Worm (Caenorhabditis elegans) whole organism, young adult: ENCODE results near the gene R05D3.3.
A peak's percentile ranks its signal among the peaks of the same experiment; 100 is the strongest.

Experiments used
- B0261.1 ChIP-seq: sonication (generic microtip); optimal IDR thresholded peaks from 2 replicates; lab custom pipeline; 2016; ENCODE audit warnings: mild to moderate bottlenecking, missing genetic modification characterization, moderate library complexity, missing compliant biosample characterization
- F37B4.10 ChIP-seq: fragments of 200-800 bp; sonication (Bioruptor generic); IDR thresholded peaks from 2 replicates; pipeline ENCODE4 v1.3.6; 2022; ENCODE audit warnings: missing genetic modification characterization, missing compliant biosample characterization
- F49E8.2 ChIP-seq: sonication (generic microtip); optimal IDR thresholded peaks from 3 replicates; lab custom pipeline; 2017; ENCODE audit warnings: missing genetic modification characterization, mild to moderate bottlenecking, missing compliant biosample characterization, antibody characterized with exemption, moderate library complexity; ENCODE audit not compliant: insufficient read depth
- F52B5.7 ChIP-seq: sonication (generic microtip); optimal IDR thresholded peaks from 2 replicates; lab custom pipeline; 2016; ENCODE audit warnings: mild to moderate bottlenecking, missing genetic modification characterization, missing compliant biosample characterization
- K11D2.4 ChIP-seq: fragments of 200-800 bp; sonication (Bioruptor generic); IDR thresholded peaks from 2 replicates; pipeline ENCODE4 v1.3.6; 2022; ENCODE audit warnings: missing genetic modification reagents, missing genetic modification characterization, missing compliant biosample characterization
- K12H6.12 ChIP-seq: fragments of 200-800 bp; sonication (Bioruptor generic); optimal IDR thresholded peaks from 2 replicates; lab custom pipeline; 2018; ENCODE audit warnings: mild to moderate bottlenecking, missing genetic modification characterization, missing compliant biosample characterization
- T07F8.4 ChIP-seq: sonication (generic microtip); optimal IDR thresholded peaks from 2 replicates; lab custom pipeline; 2016; ENCODE audit warnings: mild to moderate bottlenecking, missing genetic modification characterization, moderate library complexity, missing compliant biosample characterization
- Y53F4B.3 ChIP-seq: fragments of 200-800 bp; sonication (Bioruptor generic); IDR thresholded peaks from 2 replicates; pipeline ENCODE4 v1.3.6; 2022; ENCODE audit warnings: missing genetic modification reagents, missing genetic modification characterization, missing compliant biosample characterization
- Y53G8AR.9 ChIP-seq: fragments of 200-800 bp; sonication (Bioruptor generic); conservative IDR thresholded peaks from 2 replicates; pipeline ENCODE4 v1.3.6; 2022; ENCODE audit warnings: missing genetic modification reagents, missing genetic modification characterization, missing compliant biosample characterization
- Y95B8A.8 ChIP-seq: fragments of 200-800 bp; sonication (Bioruptor generic); IDR thresholded peaks from 2 replicates; pipeline ENCODE4 v1.3.6; 2022; ENCODE audit warnings: missing genetic modification reagents, missing genetic modification characterization, missing compliant biosample characterization
- akir-1 ChIP-seq: fragments of 200-800 bp; sonication (Bioruptor generic); optimal IDR thresholded peaks from 2 replicates; lab custom pipeline; 2018; ENCODE audit warnings: mild to moderate bottlenecking, missing genetic modification characterization, moderate library complexity, missing compliant biosample characterization
- atf-7 ChIP-seq: sonication (generic microtip); optimal IDR thresholded peaks from 2 replicates; lab custom pipeline; 2017; ENCODE audit warnings: mild to moderate bottlenecking, missing genetic modification characterization, missing compliant biosample characterization
- attf-5 ChIP-seq: fragments of 200-800 bp; sonication (Bioruptor generic); optimal IDR thresholded peaks from 2 replicates; lab custom pipeline; 2018; ENCODE audit warnings: mild to moderate bottlenecking, missing genetic modification characterization, missing compliant biosample characterization
- attf-6 ChIP-seq: fragments of 200-800 bp; sonication (Bioruptor generic); IDR thresholded peaks from 2 replicates; pipeline ENCODE4 v1.3.6; 2022; ENCODE audit warnings: missing genetic modification reagents, missing genetic modification characterization, missing compliant biosample characterization
- ccch-3 ChIP-seq: fragments of 200-800 bp; sonication (Bioruptor generic); optimal IDR thresholded peaks from 2 replicates; lab custom pipeline; 2018; ENCODE audit warnings: mild to moderate bottlenecking, missing genetic modification characterization, missing compliant biosample characterization
- cebp-1 ChIP-seq, 2 experiments: fragments of 200-800 bp in 1 of 2; sonication (Bioruptor generic) in 1 of 2; sonication (generic microtip) in 1 of 2; IDR thresholded peaks in 1 of 2; optimal IDR thresholded peaks in 1 of 2; 2 replicates each; pipeline versions ENCODE4 v1.3.6 to Lab custom; 2017 to 2022; ENCODE audit warnings: missing compliant biosample characterization in 2 of 2, missing genetic modification characterization in 2 of 2, mild to moderate bottlenecking in 1 of 2, missing genetic modification reagents in 1 of 2, moderate library complexity in 1 of 2
- ceh-27 ChIP-seq: fragments of 200-800 bp; sonication (Bioruptor generic); optimal IDR thresholded peaks from 2 replicates; lab custom pipeline; 2018; ENCODE audit warnings: mild to moderate bottlenecking, missing genetic modification characterization, moderate library complexity, missing compliant biosample characterization
- ceh-79 ChIP-seq: sonication (generic microtip); optimal IDR thresholded peaks from 2 replicates; lab custom pipeline; 2017; ENCODE audit warnings: mild to moderate bottlenecking, missing genetic modification characterization, missing compliant biosample characterization
- ceh-91 ChIP-seq: fragments of 200-800 bp; sonication (Bioruptor generic); IDR thresholded peaks from 2 replicates; pipeline ENCODE4 v1.3.6; 2022; ENCODE audit warnings: missing genetic modification reagents, missing genetic modification characterization, missing compliant biosample characterization
- dox-1 ChIP-seq: fragments of 200-800 bp; sonication (Bioruptor generic); IDR thresholded peaks from 2 replicates; pipeline ENCODE4 v1.3.6; 2022; ENCODE audit warnings: missing genetic modification reagents, missing genetic modification characterization, missing compliant biosample characterization
- egl-18 ChIP-seq: fragments of 200-800 bp; sonication (Bioruptor generic); IDR thresholded peaks from 2 replicates; pipeline ENCODE4 v1.3.6; 2022; ENCODE audit warnings: missing genetic modification reagents, missing genetic modification characterization, missing compliant biosample characterization
- egl-44 ChIP-seq: fragments of 200-800 bp; sonication (Bioruptor generic); IDR thresholded peaks from 2 replicates; pipeline ENCODE4 v1.3.6; 2022; ENCODE audit warnings: missing genetic modification reagents, missing genetic modification characterization, missing compliant biosample characterization
- ets-4 ChIP-seq: fragments of 200-800 bp; sonication (Bioruptor generic); optimal IDR thresholded peaks from 2 replicates; lab custom pipeline; 2018; ENCODE audit warnings: mild to moderate bottlenecking, missing genetic modification characterization, missing compliant biosample characterization
- fkh-3 ChIP-seq: sonication (generic microtip); optimal IDR thresholded peaks from 2 replicates; lab custom pipeline; 2016; ENCODE audit warnings: mild to moderate bottlenecking, missing genetic modification characterization, missing compliant biosample characterization
- gei-17 ChIP-seq: fragments of 200-800 bp; sonication (Bioruptor generic); optimal IDR thresholded peaks from 2 replicates; lab custom pipeline; 2018; ENCODE audit warnings: mild to moderate bottlenecking, missing genetic modification characterization, missing compliant biosample characterization
- lag-1 ChIP-seq: fragments of 200-800 bp; sonication (Bioruptor generic); IDR thresholded peaks from 2 replicates; pipeline ENCODE4 v1.3.6; 2022; ENCODE audit warnings: missing genetic modification reagents, missing genetic modification characterization, missing compliant biosample characterization
- lin-35 ChIP-seq, 3 experiments: fragments of 150-350 bp in 2 of 3; sonication (generic microtip) in 1 of 3; optimal IDR thresholded peaks; 2 replicates each; lab custom pipeline; 2014 to 2018; ENCODE audit warnings: missing biosample characterization in 3 of 3, missing genetic modification characterization in 3 of 3, missing genetic modification reagents in 3 of 3
- lin-40 ChIP-seq: sonication (generic microtip); optimal IDR thresholded peaks from 2 replicates; lab custom pipeline; 2016; ENCODE audit warnings: missing genetic modification characterization, mild to moderate bottlenecking, missing compliant biosample characterization, missing genotype, missing genetic modification reagents
- lin-54 ChIP-seq: fragments of 200-800 bp; sonication (Bioruptor generic); optimal IDR thresholded peaks from 2 replicates; lab custom pipeline; 2018; ENCODE audit warnings: mild to moderate bottlenecking, missing genetic modification characterization, missing compliant biosample characterization
- lsl-1 ChIP-seq: fragments of 200-800 bp; sonication (Bioruptor generic); optimal IDR thresholded peaks from 2 replicates; lab custom pipeline; 2018; ENCODE audit warnings: mild to moderate bottlenecking, missing genetic modification characterization, moderate library complexity, missing compliant biosample characterization
- madf-3 ChIP-seq: fragments of 200-800 bp; sonication (Bioruptor generic); IDR thresholded peaks from 2 replicates; pipeline ENCODE4 v1.3.6; 2022; ENCODE audit warnings: missing genetic modification reagents, missing genetic modification characterization, missing compliant biosample characterization
- madf-6 ChIP-seq: fragments of 200-800 bp; sonication (Bioruptor generic); IDR thresholded peaks from 2 replicates; pipeline ENCODE4 v1.3.6; 2022; ENCODE audit warnings: missing genetic modification reagents, missing genetic modification characterization, missing compliant biosample characterization
- mcd-1 ChIP-seq: fragments of 200-800 bp; sonication (Bioruptor generic); IDR thresholded peaks from 2 replicates; pipeline ENCODE4 v1.3.6; 2022; ENCODE audit warnings: missing genetic modification reagents, missing genetic modification characterization, missing compliant biosample characterization
- mes-4 ChIP-seq: sonication (generic microtip); optimal IDR thresholded peaks from 2 replicates; lab custom pipeline; 2016; ENCODE audit warnings: missing genotype, missing genetic modification characterization, missing compliant biosample characterization
- nhr-120 ChIP-seq: fragments of 200-800 bp; sonication (Bioruptor generic); IDR thresholded peaks from 2 replicates; pipeline ENCODE4 v1.3.6; 2022; ENCODE audit warnings: missing genetic modification characterization, missing compliant biosample characterization
- nhr-80 ChIP-seq: sonication (generic microtip); optimal IDR thresholded peaks from 2 replicates; lab custom pipeline; 2016; ENCODE audit warnings: missing genetic modification characterization, missing compliant biosample characterization
- nhr-90 ChIP-seq: sonication (generic microtip); optimal IDR thresholded peaks from 2 replicates; lab custom pipeline; 2016; ENCODE audit warnings: missing genotype, mild to moderate bottlenecking, missing genetic modification characterization, missing compliant biosample characterization
- rcor-1 ChIP-seq: fragments of 200-800 bp; sonication (Bioruptor generic); IDR thresholded peaks from 2 replicates; pipeline ENCODE4 v1.3.6; 2022; ENCODE audit warnings: missing genetic modification reagents, missing genetic modification characterization, missing compliant biosample characterization
- rec-8 ChIP-seq, 2 experiments: sonication (generic microtip); optimal IDR thresholded peaks; 2 replicates each; lab custom pipeline; 2016; ENCODE audit warnings: mild to moderate bottlenecking in 2 of 2, missing genetic modification characterization in 2 of 2, missing genetic modification reagents in 2 of 2, missing genotype in 2 of 2, missing biosample characterization in 1 of 2, missing compliant biosample characterization in 1 of 2, moderate library complexity in 1 of 2
- sea-2 ChIP-seq: fragments of 200-800 bp; sonication (Bioruptor generic); IDR thresholded peaks from 2 replicates; pipeline ENCODE4 v1.3.6; 2022; ENCODE audit warnings: missing genetic modification characterization, missing compliant biosample characterization
- snpc-4 ChIP-seq, 5 experiments: fragments of 150-350 bp in 1 of 5; sonication (generic microtip) in 4 of 5; optimal IDR thresholded peaks; 2 replicates each; lab custom pipeline; 2014 to 2018; ENCODE audit warnings: missing genetic modification characterization in 5 of 5, missing biosample characterization in 3 of 5, antibody characterized with exemption in 2 of 5, mild to moderate bottlenecking in 2 of 5, missing compliant biosample characterization in 2 of 5, missing genotype in 2 of 5, moderate library complexity in 2 of 5, missing genetic modification reagents in 1 of 5
- tlf-1 ChIP-seq: fragments of 200-800 bp; sonication (Bioruptor generic); optimal IDR thresholded peaks from 2 replicates; lab custom pipeline; 2018; ENCODE audit warnings: mild to moderate bottlenecking, missing genetic modification characterization, missing compliant biosample characterization
- unc-130 ChIP-seq: sonication (generic microtip); optimal IDR thresholded peaks from 2 replicates; lab custom pipeline; 2016; ENCODE audit warnings: missing genetic modification reagents, missing genetic modification characterization, missing compliant biosample characterization
- unc-62 ChIP-seq: fragments of 150-350 bp; optimal IDR thresholded peaks from 2 replicates; lab custom pipeline; 2014; ENCODE audit warnings: missing biosample characterization, missing genetic modification reagents, missing genetic modification characterization
- xnd-1 ChIP-seq: sonication (generic microtip); optimal IDR thresholded peaks from 2 replicates; lab custom pipeline; 2016; ENCODE audit warnings: missing genotype, missing genetic modification reagents, missing genetic modification characterization, missing compliant biosample characterization
- zim-3 ChIP-seq: sonication (generic microtip); optimal IDR thresholded peaks from 2 replicates; lab custom pipeline; 2017; ENCODE audit warnings: mild to moderate bottlenecking, missing genetic modification characterization, moderate library complexity, missing compliant biosample characterization
- ztf-26 ChIP-seq: sonication (generic microtip); optimal IDR thresholded peaks from 2 replicates; lab custom pipeline; 2017; ENCODE audit warnings: missing genetic modification characterization, missing compliant biosample characterization

R05D3.3 gene

ce11 chrIII:8358213-8358672 lies 5.6 kb upstream of the R05D3.3 start, which contains the start of the genes R05D3.8 and rfp-1 (continued):
- no peak for TF ChIP-seq snpc-4 (GFP tag; optimal IDR thresholded peaks at IDR 0.05; lab: Kevin White, UChicago)
- peak in 1 of 4 experiments; percentile 63 for TF ChIP-seq snpc-4 (tag; optimal IDR thresholded peaks at IDR 0.05; lab: Kevin White, UChicago)
- peak; percentile 29 for TF ChIP-seq F49E8.2 (tag; lab: Kevin White, UChicago)
- no peak for TF ChIP-seq attf-6 (GFP tag; lab: Robert Waterston, UW)
- no peak for TF ChIP-seq egl-44 (GFP tag; lab: Robert Waterston, UW)
- TF ChIP-seq Y53G8AR.9 (GFP tag; lab: Robert Waterston, UW) = 0 out of 2 replicates have a peak, but pooled peaks have one; percentile 50
- TF ChIP-seq fkh-3 (tag; lab: Kevin White, UChicago) = no peak
- no peak for TF ChIP-seq ztf-26
- TF ChIP-seq tlf-1 (GFP tag; lab: Kevin White, UChicago) = peak; percentile 12
- TF ChIP-seq mcd-1 (GFP tag; lab: Robert Waterston, UW) = peak; percentile 50; the same call in 1 of the 2 replicates
- no peak for TF ChIP-seq Y95B8A.8 (GFP tag; lab: Robert Waterston, UW)
- no peak for TF ChIP-seq akir-1 (GFP tag; lab: Kevin White, UChicago)
- 0 out of 2 replicates have a peak, but pooled peaks have one; percentile 16 for TF ChIP-seq madf-3 (GFP tag; lab: Robert Waterston, UW)
- peak; percentile 47 for TF ChIP-seq lin-40 (tag; lab: Kevin White, UChicago)
- no peak for TF ChIP-seq mes-4
- TF ChIP-seq dox-1 (GFP tag; lab: Robert Waterston, UW) = peak; percentile 79
- TF ChIP-seq lag-1 (GFP tag; lab: Robert Waterston, UW) = no peak
- no peak for TF ChIP-seq zim-3
- TF ChIP-seq atf-7 (tag; lab: Kevin White, UChicago) = no peak
- TF ChIP-seq ets-4 (GFP tag; lab: Kevin White, UChicago) = no peak
- TF ChIP-seq xnd-1 (tag; lab: Kevin White, UChicago) = peak; percentile 56
- 0 out of 2 replicates have a peak, but pooled peaks have one; percentile 61 for TF ChIP-seq F37B4.10 (GFP tag; lab: Robert Waterston, UW)
- no peak for TF ChIP-seq K11D2.4
- no peak for TF ChIP-seq ccch-3 (GFP tag; lab: Kevin White, UChicago)
- TF ChIP-seq B0261.1 (tag; lab: Kevin White, UChicago) = no peak
- TF ChIP-seq unc-62 = no peak
- no peak for TF ChIP-seq nhr-120 (GFP tag; lab: Robert Waterston, UW)
- no peak for TF ChIP-seq F52B5.7 (tag; lab: Kevin White, UChicago)
- TF ChIP-seq ceh-27 = peak; percentile 77
- TF ChIP-seq rec-8 (tag; optimal IDR thresholded peaks at IDR 0.05; lab: Kevin White, UChicago) = no peak
- TF ChIP-seq sea-2 (GFP tag; lab: Robert Waterston, UW) = no peak
- no peak for TF ChIP-seq nhr-90
- no peak for TF ChIP-seq unc-130 (GFP tag; lab: Kevin White, UChicago)
- TF ChIP-seq cebp-1 (GFP tag; IDR thresholded peaks at IDR 0.05; lab: Robert Waterston, UW) = no peak
- peak; percentile 67 for TF ChIP-seq cebp-1 (tag; optimal IDR thresholded peaks at IDR 0.05; lab: Kevin White, UChicago)
- no peak for TF ChIP-seq ceh-79 (tag; lab: Kevin White, UChicago)
- TF ChIP-seq ceh-91 = peak; percentile 72
- no peak for TF ChIP-seq T07F8.4 (tag; lab: Kevin White, UChicago)
- peak; percentile 71 for TF ChIP-seq attf-5 (GFP tag; lab: Kevin White, UChicago)
- TF ChIP-seq nhr-80 = peak; percentile 31
- TF ChIP-seq Y53F4B.3 (GFP tag; lab: Robert Waterston, UW) = no peak
- TF ChIP-seq madf-6 (GFP tag; lab: Robert Waterston, UW) = peak; percentile 87
- no peak for TF ChIP-seq K12H6.12
- no peak for TF ChIP-seq gei-17 (GFP tag; lab: Kevin White, UChicago)
- TF ChIP-seq egl-18 = no peak
- peak; percentile 94 for TF ChIP-seq lsl-1 (GFP tag; lab: Kevin White, UChicago)
- TF ChIP-seq rcor-1 = peak; percentile 55
- TF ChIP-seq lin-54 = peak; percentile 81
- TF ChIP-seq lin-35 (GFP tag; optimal IDR thresholded peaks at IDR 0.05; lab: Kevin White, UChicago) = peak in 1 of 3 experiments; percentile 73
